Fruit fly (Drosophila melanogaster): ENCODE data around the gene CG31689.

CG31689 gene

DNA sequence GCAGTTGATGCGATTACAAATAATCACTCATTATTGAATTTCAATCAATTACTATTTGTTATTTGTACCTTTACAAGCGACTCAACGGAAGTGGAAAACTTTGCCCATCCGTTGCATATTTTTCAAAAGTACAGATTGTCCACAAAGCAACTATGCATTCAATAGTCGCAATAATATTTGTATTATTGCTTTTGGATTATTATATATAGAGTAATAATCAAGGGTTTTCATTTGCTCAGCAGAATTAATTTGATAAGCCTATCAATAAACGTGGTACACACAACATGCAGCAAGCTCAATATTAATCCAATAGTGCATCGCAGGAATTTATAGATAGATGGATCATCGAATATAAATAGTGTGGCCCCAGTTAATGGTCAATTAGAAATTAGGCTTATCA is 3.1 kb downstream of the CG31689 start:
- no peak for TF ChIP-seq CG17806 (tag; optimal IDR thresholded peaks at IDR 0.05)
- no peak for TF ChIP-seq CG13204 (GFP tag; optimal IDR thresholded peaks at IDR 0.05)
- TF ChIP-seq CG14655 (GFP tag; optimal IDR thresholded peaks at IDR 0.05), result peak; percentile 12
- TF ChIP-seq CG15710 (tag; optimal IDR thresholded peaks at IDR 0.05), result no peak
- no peak for TF ChIP-seq CG9948 (tag; optimal IDR thresholded peaks at IDR 0.05)
- TF ChIP-seq Pif1B (GFP tag; optimal IDR thresholded peaks at IDR 0.05), result no peak
- peak; percentile 3 for TF ChIP-seq CG8301 (tag; optimal IDR thresholded peaks at IDR 0.05)
- no peak for TF ChIP-seq CG10348 (GFP tag; IDR thresholded peaks at IDR 0.05)
- TF ChIP-seq gl (tag; optimal IDR thresholded peaks at IDR 0.05), result no peak
- no peak for TF ChIP-seq fd96Ca (GFP tag; IDR thresholded peaks at IDR 0.05)
- no peak for TF ChIP-seq CG32121 (GFP tag; IDR thresholded peaks at IDR 0.05)
- 0 out of 3 replicates have a peak, but pooled peaks have one; percentile 30 for TF ChIP-seq CG4496 (GFP tag; IDR thresholded peaks at IDR 0.05)
- no peak for TF ChIP-seq Ets98B (GFP tag; IDR thresholded peaks at IDR 0.05)
- no peak for TF ChIP-seq D1 (tag; optimal IDR thresholded peaks at IDR 0.05)
- no peak for TF ChIP-seq Pif1A (GFP tag; optimal IDR thresholded peaks at IDR 0.05)
- no peak for TF ChIP-seq rn (GFP tag; IDR thresholded peaks at IDR 0.05)
- TF ChIP-seq EcR (GFP tag; optimal IDR thresholded peaks at IDR 0.05), result no peak
- TF ChIP-seq CG12605 (GFP tag; IDR thresholded peaks at IDR 0.05), result no peak
- TF ChIP-seq CG8159 (tag; optimal IDR thresholded peaks at IDR 0.05), result no peak

DNA sequence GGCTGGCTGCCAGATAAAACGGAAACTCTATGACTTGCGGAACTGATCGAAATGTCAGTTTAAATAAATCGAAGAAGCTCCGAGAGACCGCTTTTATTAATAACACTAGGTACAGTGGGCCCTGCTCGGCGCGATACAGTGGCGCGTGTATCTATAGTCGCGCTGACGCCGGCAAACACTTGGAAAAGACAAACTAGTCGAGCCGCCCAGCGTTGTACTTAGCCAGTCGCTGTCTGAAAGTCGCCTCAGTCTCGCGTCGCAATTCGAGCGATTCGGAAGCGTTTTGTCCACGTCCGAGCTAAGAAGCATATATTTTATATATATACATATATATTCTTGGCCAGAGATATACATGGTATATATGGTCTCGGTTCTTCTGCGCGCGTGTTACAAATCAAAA is 4.4 kb downstream of the CG31689 start:
- TF ChIP-seq CG8159 (tag; optimal IDR thresholded peaks at IDR 0.05) (no peak), CG15710 (tag; optimal IDR thresholded peaks at IDR 0.05) (no peak), CG17806 (tag; optimal IDR thresholded peaks at IDR 0.05) (peak; percentile 4), CG9948 (tag; optimal IDR thresholded peaks at IDR 0.05) (no peak), CG14655 (GFP tag; optimal IDR thresholded peaks at IDR 0.05) (peak; percentile 58), CG13204 (GFP tag; optimal IDR thresholded peaks at IDR 0.05) (no peak), D1 (tag; optimal IDR thresholded peaks at IDR 0.05) (no peak), rn (GFP tag; IDR thresholded peaks at IDR 0.05) (no peak), CG8301 (tag; optimal IDR thresholded peaks at IDR 0.05) (peak; percentile 8), fd96Ca (GFP tag; IDR thresholded peaks at IDR 0.05) (peak; percentile 37; the same call in 1 of the 3 replicates), CG4496 (GFP tag; IDR thresholded peaks at IDR 0.05) (peak; percentile 63), Pif1A (GFP tag; optimal IDR thresholded peaks at IDR 0.05) (peak; percentile 15), Snoo (tag; optimal IDR thresholded peaks at IDR 0.05) (no peak), EcR (GFP tag; optimal IDR thresholded peaks at IDR 0.05) (no peak), CG12605 (GFP tag; IDR thresholded peaks at IDR 0.05) (no peak), CG34367 (tag; optimal IDR thresholded peaks at IDR 0.05) (no peak), Pif1B (GFP tag; optimal IDR thresholded peaks at IDR 0.05) (peak; percentile 5), CG32121 (GFP tag; IDR thresholded peaks at IDR 0.05) (peak; percentile 57), Ets98B (GFP tag; IDR thresholded peaks at IDR 0.05) (peak; percentile 71)

DNA sequence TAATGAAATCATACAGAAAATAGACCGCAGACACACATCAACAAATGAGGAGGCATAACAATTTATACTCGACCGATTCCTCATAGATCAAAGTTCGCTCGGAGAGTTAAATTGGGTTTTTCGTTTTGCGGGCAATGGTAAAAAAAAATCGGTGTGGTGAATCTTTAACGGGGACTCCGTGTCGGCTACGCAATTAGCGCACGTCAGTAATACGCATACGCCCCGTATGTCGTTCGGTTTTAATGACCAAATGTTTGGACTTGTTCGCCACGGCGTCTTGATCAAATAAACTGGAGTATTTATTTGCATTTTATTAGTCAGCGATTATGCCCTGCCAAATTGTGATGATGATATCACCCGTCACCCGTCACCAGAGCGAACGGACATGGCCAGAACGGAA is 5.3 kb downstream of the CG31689 start:
- TF ChIP-seq CG17806 (tag; optimal IDR thresholded peaks at IDR 0.05), result no peak
- no peak for TF ChIP-seq gl (tag; optimal IDR thresholded peaks at IDR 0.05)
- TF ChIP-seq CG9948 (tag; optimal IDR thresholded peaks at IDR 0.05), result no peak
- no peak for TF ChIP-seq Snoo (tag; optimal IDR thresholded peaks at IDR 0.05)
- no peak for TF ChIP-seq Pif1A (GFP tag; optimal IDR thresholded peaks at IDR 0.05)
- no peak for TF ChIP-seq CG32121 (GFP tag; IDR thresholded peaks at IDR 0.05)
- TF ChIP-seq CG12605 (GFP tag; IDR thresholded peaks at IDR 0.05), result no peak
- no peak for TF ChIP-seq CG13204 (GFP tag; optimal IDR thresholded peaks at IDR 0.05)
- no peak for TF ChIP-seq Ets98B (GFP tag; IDR thresholded peaks at IDR 0.05)
- no peak for TF ChIP-seq CG10348 (GFP tag; IDR thresholded peaks at IDR 0.05)

DNA sequence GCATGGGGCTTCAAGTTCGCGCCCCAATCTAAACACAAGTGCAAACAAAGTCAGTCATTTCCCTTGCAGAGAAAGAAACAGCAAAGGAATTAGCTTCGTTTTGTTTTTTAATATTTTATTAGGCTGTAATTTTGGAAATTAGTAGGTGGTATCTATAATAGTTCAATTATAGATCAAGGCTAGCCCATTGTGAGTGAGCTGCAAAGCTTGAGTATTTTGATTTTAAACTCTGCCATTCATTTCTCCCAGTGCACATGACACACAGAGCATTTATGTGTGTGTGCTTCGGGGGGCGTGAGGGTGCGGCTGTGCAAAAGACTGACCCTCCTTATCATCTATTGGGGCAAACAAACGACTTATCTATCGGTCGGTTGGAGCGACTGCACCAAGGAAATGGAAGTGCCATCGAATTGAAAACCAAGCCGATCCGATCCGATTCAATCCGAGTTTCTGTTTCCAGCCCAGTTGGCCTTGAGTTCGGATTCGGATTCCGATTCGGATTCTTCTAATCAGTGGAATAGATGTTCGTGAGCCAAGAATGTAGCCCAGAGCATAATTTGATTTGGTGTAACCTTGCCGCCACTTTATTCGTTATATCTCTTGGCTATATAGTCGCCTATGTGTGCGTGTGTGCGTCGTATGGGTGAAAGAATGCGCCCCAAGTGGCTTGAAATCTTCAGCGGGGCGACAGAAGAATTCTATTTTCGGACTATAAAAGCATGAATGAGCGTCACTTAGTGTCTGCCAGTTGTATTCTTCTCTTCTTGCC is 6.1 kb downstream of the CG31689 start:
- TF ChIP-seq CG10348 (GFP tag; IDR thresholded peaks at IDR 0.05) (no peak), CG8301 (tag; optimal IDR thresholded peaks at IDR 0.05) (peak; percentile 55), Pif1A (GFP tag; optimal IDR thresholded peaks at IDR 0.05) (peak; percentile 22), Ets98B (GFP tag; IDR thresholded peaks at IDR 0.05) (peak; percentile 77), CG17806 (tag; optimal IDR thresholded peaks at IDR 0.05) (peak; percentile 13), EcR (GFP tag; optimal IDR thresholded peaks at IDR 0.05) (no peak), CG32121 (GFP tag; IDR thresholded peaks at IDR 0.05) (peak; percentile 50; the same call in 1 of the 2 replicates), fd96Ca (GFP tag; IDR thresholded peaks at IDR 0.05) (peak; percentile 73; the same call in 2 of the 3 replicates), CG14655 (GFP tag; optimal IDR thresholded peaks at IDR 0.05) (peak; percentile 58), rn (GFP tag; IDR thresholded peaks at IDR 0.05) (no peak), D1 (tag; optimal IDR thresholded peaks at IDR 0.05) (no peak), CG15710 (tag; optimal IDR thresholded peaks at IDR 0.05) (no peak), CG12605 (GFP tag; IDR thresholded peaks at IDR 0.05) (0 out of 2 replicates have a peak, but pooled peaks have one; percentile 9), CG4496 (GFP tag; IDR thresholded peaks at IDR 0.05) (peak; percentile 68; the same call in 2 of the 3 replicates)

DNA sequence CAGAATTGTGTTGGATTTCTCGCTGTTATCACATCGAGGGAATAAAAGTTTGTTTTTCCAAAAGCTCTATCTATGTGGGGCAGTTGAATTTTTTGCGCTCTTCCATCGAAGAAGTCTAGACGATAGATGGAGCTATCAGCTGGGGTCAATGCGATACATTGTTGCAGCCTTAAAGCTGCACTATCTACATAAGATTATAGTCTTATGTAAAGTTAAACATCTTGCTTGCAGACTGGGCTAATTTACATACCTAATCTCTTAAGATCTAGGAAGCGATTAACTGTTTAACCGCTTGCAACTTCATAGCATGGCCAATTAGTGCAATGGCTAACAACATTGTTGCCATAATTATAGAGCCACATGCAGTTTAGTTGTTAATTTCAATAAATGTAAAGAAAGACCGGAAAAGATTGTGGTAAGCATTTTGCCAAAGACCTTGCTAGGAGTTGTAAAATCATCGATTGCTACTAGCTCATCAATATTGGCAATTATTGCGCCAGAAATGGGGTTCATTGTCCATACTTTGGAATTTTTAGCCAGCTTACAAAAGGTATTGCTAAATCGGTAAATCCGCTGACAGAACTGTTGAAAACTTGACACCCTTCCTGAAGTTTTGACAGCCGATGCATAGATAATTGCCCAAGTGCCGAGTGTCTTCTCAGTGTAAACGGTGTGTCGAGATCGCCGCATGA is 6.8 kb downstream of the CG31689 start:
- TF ChIP-seq CG8159 (tag; optimal IDR thresholded peaks at IDR 0.05), result no peak
- TF ChIP-seq D1 (tag; optimal IDR thresholded peaks at IDR 0.05), result no peak

DNA sequence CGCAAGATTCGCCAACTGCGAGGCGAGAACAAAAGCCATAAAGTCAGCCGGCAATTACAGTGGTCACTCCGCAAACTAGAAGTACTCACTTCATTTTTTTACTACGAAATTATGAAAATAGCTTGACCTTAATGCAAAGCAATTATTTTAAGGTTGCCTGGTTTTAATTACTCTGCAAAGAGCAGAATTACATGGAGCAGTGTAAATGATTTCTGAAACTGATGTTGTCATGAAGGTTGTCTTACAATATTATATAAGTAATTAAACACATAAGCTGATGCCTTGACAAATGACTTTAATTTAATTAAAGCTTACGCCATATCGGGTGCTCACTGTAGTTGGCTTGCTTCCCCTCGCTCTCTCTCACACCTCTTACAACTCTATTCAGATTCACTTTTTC is 8.7 kb downstream of the CG31689 start:
- TF ChIP-seq CG10348 (GFP tag; IDR thresholded peaks at IDR 0.05) (no peak), CG32121 (GFP tag; IDR thresholded peaks at IDR 0.05) (peak; percentile 77; the same call in 1 of the 2 replicates), gl (tag; optimal IDR thresholded peaks at IDR 0.05) (peak; percentile 70), CG15710 (tag; optimal IDR thresholded peaks at IDR 0.05) (peak; percentile 90), CG8301 (tag; optimal IDR thresholded peaks at IDR 0.05) (peak; percentile 87), Pif1A (GFP tag; optimal IDR thresholded peaks at IDR 0.05) (peak; percentile 79), rn (GFP tag; IDR thresholded peaks at IDR 0.05) (peak; percentile 48; the same call in 1 of the 2 replicates), CG13204 (GFP tag; optimal IDR thresholded peaks at IDR 0.05) (peak; percentile 68), Snoo (tag; optimal IDR thresholded peaks at IDR 0.05) (peak; percentile 45), CG14655 (GFP tag; optimal IDR thresholded peaks at IDR 0.05) (peak; percentile 92), CG4496 (GFP tag; IDR thresholded peaks at IDR 0.05) (peak; percentile 83), CG17806 (tag; optimal IDR thresholded peaks at IDR 0.05) (peak; percentile 86), CG12605 (GFP tag; IDR thresholded peaks at IDR 0.05) (no peak), CG9948 (tag; optimal IDR thresholded peaks at IDR 0.05) (peak; percentile 85), D1 (tag; optimal IDR thresholded peaks at IDR 0.05) (no peak), fd96Ca (GFP tag; IDR thresholded peaks at IDR 0.05) (peak; percentile 76), CG8159 (tag; optimal IDR thresholded peaks at IDR 0.05) (peak; percentile 93), EcR (GFP tag; optimal IDR thresholded peaks at IDR 0.05) (no peak), Ets98B (GFP tag; IDR thresholded peaks at IDR 0.05) (peak; percentile 32), Pif1B (GFP tag; optimal IDR thresholded peaks at IDR 0.05) (peak; percentile 80), CG34367 (tag; optimal IDR thresholded peaks at IDR 0.05) (peak; percentile 79)

Data from whole organism, pupa.